Fruit fly (Drosophila melanogaster): ENCODE data around the gene ATPsynE.

ATPsynE gene

DNA sequence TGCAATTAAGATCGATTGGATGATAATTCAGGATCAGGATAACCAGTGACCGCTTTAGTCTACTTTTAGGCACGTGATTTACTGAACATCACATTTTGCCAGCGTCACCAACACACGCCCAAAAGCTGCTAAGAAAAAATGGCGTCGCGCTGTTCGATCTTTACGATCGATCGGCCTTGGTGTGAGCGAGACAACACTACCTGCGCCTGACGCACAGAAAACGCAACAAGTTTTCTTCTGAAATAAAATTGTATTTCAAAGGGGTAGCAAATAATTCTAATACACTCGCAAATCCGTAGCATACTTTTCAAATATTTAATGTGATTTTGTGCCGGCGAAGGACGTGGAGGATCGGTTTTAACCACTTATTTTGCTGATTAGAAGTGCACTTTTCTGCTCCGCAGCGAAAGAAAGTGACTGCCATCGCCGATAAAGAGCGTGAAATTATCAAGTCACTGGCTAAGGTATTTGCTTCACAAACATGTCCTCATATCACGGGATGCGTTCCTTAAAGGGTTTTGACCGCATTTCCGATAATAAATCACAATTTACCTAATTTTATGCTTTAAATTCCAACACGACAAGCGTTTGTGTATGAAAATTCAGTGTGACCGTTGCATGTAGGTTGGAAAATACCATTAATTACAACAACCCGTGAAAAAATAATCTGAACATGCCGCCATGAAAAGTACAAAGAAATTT lies 18.6 kb upstream of the ATPsynE start (continued):
- TF ChIP-seq CG17186 (GFP tag; optimal IDR thresholded peaks at IDR 0.05), result peak; percentile 18
- TF ChIP-seq Fer1 (GFP tag; optimal IDR thresholded peaks at IDR 0.05), result no peak
- no peak for TF ChIP-seq Rfx (GFP tag; IDR thresholded peaks at IDR 0.05)
- TF ChIP-seq CG13775 (GFP tag; optimal IDR thresholded peaks at IDR 0.05), result no peak
- TF ChIP-seq dmrt11E (tag; optimal IDR thresholded peaks at IDR 0.05), result no peak
- no peak for TF ChIP-seq zfh1 (GFP tag; IDR thresholded peaks at IDR 0.05)
- TF ChIP-seq dmrt99B (tag; optimal IDR thresholded peaks at IDR 0.05), result no peak
- no peak for TF ChIP-seq maf-S (GFP tag; optimal IDR thresholded peaks at IDR 0.05)
- no peak for TF ChIP-seq CG9876 (GFP tag; optimal IDR thresholded peaks at IDR 0.05)
- TF ChIP-seq eve (GFP tag; optimal IDR thresholded peaks at IDR 0.05), result no peak
- no peak for TF ChIP-seq CG3065 (GFP tag; optimal IDR thresholded peaks at IDR 0.05)
- TF ChIP-seq kah (GFP tag; optimal IDR thresholded peaks at IDR 0.05), result no peak
- TF ChIP-seq klu (GFP tag; IDR thresholded peaks at IDR 0.05), result no peak
- TF ChIP-seq CG4707 (GFP tag; optimal IDR thresholded peaks at IDR 0.05), result no peak
- TF ChIP-seq Vsx1 (GFP tag; optimal IDR thresholded peaks at IDR 0.05), result no peak
- no peak for TF ChIP-seq ems (GFP tag; optimal IDR thresholded peaks at IDR 0.05)
- TF ChIP-seq cg (GFP tag; optimal IDR thresholded peaks at IDR 0.05), result peak; percentile 56
- no peak for TF ChIP-seq Hmr (GFP tag; optimal IDR thresholded peaks at IDR 0.05)
- no peak for TF ChIP-seq H15 (GFP tag; IDR thresholded peaks at IDR 0.05)
- TF ChIP-seq dm (GFP tag; optimal IDR thresholded peaks at IDR 0.05), result no peak
- TF ChIP-seq CG30431 (GFP tag; optimal IDR thresholded peaks at IDR 0.05), result no peak
- no peak for TF ChIP-seq CG16815 (GFP tag; optimal IDR thresholded peaks at IDR 0.05)
- no peak for TF ChIP-seq CG34224 (GFP tag; IDR thresholded peaks at IDR 0.05; ENCODE audit: partially characterized antibody)
- TF ChIP-seq Elba2 (GFP tag; optimal IDR thresholded peaks at IDR 0.05), result no peak
- no peak for TF ChIP-seq CG17361 (GFP tag; IDR thresholded peaks at IDR 0.05)
- TF ChIP-seq lilli (GFP tag; optimal IDR thresholded peaks at IDR 0.05), result no peak
- TF ChIP-seq Lpt (GFP tag; optimal IDR thresholded peaks at IDR 0.05), result no peak
- no peak for TF ChIP-seq CG6854 (GFP tag; optimal IDR thresholded peaks at IDR 0.05)
- TF ChIP-seq sima (GFP tag; optimal IDR thresholded peaks at IDR 0.05), result no peak
- TF ChIP-seq CkIIα-i1 (GFP tag; IDR thresholded peaks at IDR 0.05), result no peak
- TF ChIP-seq CTCF (GFP tag; optimal IDR thresholded peaks at IDR 0.05), result peak; percentile 42
- TF ChIP-seq CG17829 (tag; optimal IDR thresholded peaks at IDR 0.05), result no peak
- no peak for TF ChIP-seq CG2889 (GFP tag; IDR thresholded peaks at IDR 0.05)
- TF ChIP-seq Rx (GFP tag; IDR thresholded peaks at IDR 0.05), result no peak
- peak; percentile 70 for TF ChIP-seq scrt (GFP tag; optimal IDR thresholded peaks at IDR 0.05)
- TF ChIP-seq her (GFP tag; optimal IDR thresholded peaks at IDR 0.05), result peak; percentile 17
- no peak for TF ChIP-seq Oaz (GFP tag; IDR thresholded peaks at IDR 0.05)
- no peak for TF ChIP-seq Xrp1 (GFP tag; IDR thresholded peaks at IDR 0.05)
- no peak for TF ChIP-seq lov (optimal IDR thresholded peaks at IDR 0.05)
- TF ChIP-seq lov (GFP tag; IDR thresholded peaks at IDR 0.05), result no peak
- no peak for TF ChIP-seq wor (GFP tag; IDR thresholded peaks at IDR 0.05)
- TF ChIP-seq mirr (GFP tag; optimal IDR thresholded peaks at IDR 0.05), result peak; percentile 4
- TF ChIP-seq CG14014 (GFP tag; IDR thresholded peaks at IDR 0.05), result no peak
- TF ChIP-seq cad (GFP tag; optimal IDR thresholded peaks at IDR 0.05), result peak; percentile 58
- TF ChIP-seq pros (GFP tag; optimal IDR thresholded peaks at IDR 0.05), result peak; percentile 67
- no peak for TF ChIP-seq br (optimal IDR thresholded peaks at IDR 0.05)
- TF ChIP-seq p53 (GFP tag; optimal IDR thresholded peaks at IDR 0.05), result no peak
- 0 out of 3 replicates have a peak, but pooled peaks have one; percentile 25 for TF ChIP-seq HLH4C (GFP tag; IDR thresholded peaks at IDR 0.05; ENCODE audit: partially characterized antibody)
- no peak for TF ChIP-seq CG33213 (GFP tag; optimal IDR thresholded peaks at IDR 0.05)
- peak in 1 of 2 experiments; percentile 5 for TF ChIP-seq bsh (GFP tag; optimal IDR thresholded peaks at IDR 0.05)
- TF ChIP-seq Tbp (GFP tag; optimal IDR thresholded peaks at IDR 0.05), result no peak
- TF ChIP-seq org-1 (GFP tag; optimal IDR thresholded peaks at IDR 0.05), result no peak
- no peak for TF ChIP-seq seq (GFP tag; IDR thresholded peaks at IDR 0.05)
